Fruit fly (Drosophila melanogaster) whole organism, embryonic: ENCODE measurements around the gene CG14655.

ENCODE experiments used
- Asciz ChIP-seq: fragments of 200-800 bp; sonication (Bioruptor generic); optimal IDR thresholded peaks from 2 replicates; lab custom pipeline; 2017; ENCODE audit warnings: missing biosample characterization, mild to moderate bottlenecking, missing genetic modification characterization, missing genetic modification reagents
- B-H1 ChIP-seq: fragments of 200-800 bp; sonication (Bioruptor generic); IDR thresholded peaks from 3 replicates; pipeline ENCODE4 v1.3.6; 2022; ENCODE audit warnings: missing biosample characterization, missing genetic modification characterization
- B-H2 ChIP-seq: fragments of 200-800 bp; sonication (Bioruptor generic); optimal IDR thresholded peaks from 2 replicates; lab custom pipeline; 2018; ENCODE audit warnings: missing biosample characterization, mild to moderate bottlenecking, missing genetic modification characterization
- Bdp1 ChIP-seq: fragments of 200-800 bp; sonication (Bioruptor generic); optimal IDR thresholded peaks from 3 replicates; lab custom pipeline; 2016; ENCODE audit warnings: missing biosample characterization, missing genetic modification characterization
- CG10321 ChIP-seq: fragments of 200-800 bp; sonication (Bioruptor generic); IDR thresholded peaks from 2 replicates; pipeline ENCODE4 v1.3.6; 2022; ENCODE audit warnings: missing biosample characterization, missing genetic modification characterization
- CG12744 ChIP-seq: fragments of 200-800 bp; sonication (Bioruptor generic); optimal IDR thresholded peaks from 2 replicates; lab custom pipeline; 2016; ENCODE audit warnings: missing biosample characterization, missing genetic modification characterization
- CG14441 ChIP-seq: fragments of 200-800 bp; sonication (Bioruptor generic); IDR thresholded peaks from 2 replicates; pipeline ENCODE4 v1.3.6; 2022; ENCODE audit warnings: missing biosample characterization, missing genetic modification characterization
- CG15479 ChIP-seq: fragments of 200-800 bp; sonication (Bioruptor generic); optimal IDR thresholded peaks from 3 replicates; lab custom pipeline; 2019; ENCODE audit warnings: missing biosample characterization, mild to moderate bottlenecking, missing genetic modification characterization, moderate library complexity
- CG16779 ChIP-seq: fragments of 200-800 bp; sonication (Bioruptor generic); IDR thresholded peaks from 2 replicates; pipeline ENCODE4 v1.3.6; 2022; ENCODE audit warnings: missing biosample characterization, missing genetic modification characterization
- CG17186 ChIP-seq: fragments of 200-800 bp; sonication (Bioruptor generic); optimal IDR thresholded peaks from 3 replicates; lab custom pipeline; 2017; ENCODE audit warnings: missing biosample characterization, missing genetic modification reagents, missing genetic modification characterization
- CG17328 ChIP-seq: fragments of 200-800 bp; sonication (Bioruptor generic); IDR thresholded peaks from 2 replicates; pipeline ENCODE4 v1.3.6; 2022; ENCODE audit warnings: missing biosample characterization, missing genetic modification characterization
- CG18476 ChIP-seq: fragments of 200-800 bp; sonication (Bioruptor generic); optimal IDR thresholded peaks from 2 replicates; lab custom pipeline; 2016; ENCODE audit warnings: missing biosample characterization, mild to moderate bottlenecking, missing genetic modification characterization
- CG2678 ChIP-seq: fragments of 200-800 bp; sonication (Bioruptor generic); optimal IDR thresholded peaks from 3 replicates; lab custom pipeline; 2019; ENCODE audit warnings: missing biosample characterization, mild to moderate bottlenecking, missing genetic modification characterization, moderate library complexity
- CG31365 ChIP-seq: fragments of 200-800 bp; sonication (Bioruptor generic); optimal IDR thresholded peaks from 2 replicates; lab custom pipeline; 2018; ENCODE audit warnings: missing biosample characterization, mild to moderate bottlenecking, missing genetic modification characterization
- CG3838 ChIP-seq: fragments of 200-800 bp; sonication (Bioruptor generic); optimal IDR thresholded peaks from 3 replicates; lab custom pipeline; 2016; ENCODE audit warnings: missing biosample characterization, missing genetic modification characterization
- CG42726 ChIP-seq: fragments of 200-800 bp; sonication (Bioruptor generic); IDR thresholded peaks from 2 replicates; pipeline ENCODE4 v1.3.6; 2022; ENCODE audit warnings: missing biosample characterization, missing genetic modification characterization; ENCODE audit not compliant: partially characterized antibody
- CG5180 ChIP-seq: fragments of 200-800 bp; sonication (Bioruptor generic); optimal IDR thresholded peaks from 3 replicates; lab custom pipeline; 2017; ENCODE audit warnings: missing biosample characterization, missing genetic modification characterization, mild to moderate bottlenecking, moderate library complexity, missing genetic modification reagents
- CG7271 ChIP-seq: fragments of 200-800 bp; sonication (Bioruptor generic); optimal IDR thresholded peaks from 2 replicates; lab custom pipeline; 2018; ENCODE audit warnings: missing biosample characterization, mild to moderate bottlenecking, missing genetic modification characterization, moderate library complexity
- CG7963 ChIP-seq: fragments of 200-800 bp; sonication (Bioruptor generic); IDR thresholded peaks from 3 replicates; pipeline ENCODE4 v1.3.6; 2022; ENCODE audit warnings: missing biosample characterization, missing genetic modification characterization; ENCODE audit not compliant: partially characterized antibody
- CG8281 ChIP-seq: fragments of 200-800 bp; sonication (Bioruptor generic); optimal IDR thresholded peaks from 2 replicates; lab custom pipeline; 2018; ENCODE audit warnings: missing biosample characterization, mild to moderate bottlenecking, missing genetic modification characterization, moderate library complexity
- CkIIα-i1 ChIP-seq: fragments of 200-800 bp; sonication (Bioruptor generic); IDR thresholded peaks from 2 replicates; pipeline ENCODE4 v1.3.6; 2022; ENCODE audit warnings: missing biosample characterization, missing genetic modification characterization
- Eip74EF ChIP-seq, 2 experiments: fragments of 200-800 bp in 1 of 2; fragments of >200 bp in 1 of 2; sonication (Bioruptor generic) in 1 of 2; optimal IDR thresholded peaks; 2 replicates each; lab custom pipeline; 2017 to 2019; ENCODE audit warnings: missing biosample characterization in 2 of 2, missing genetic modification characterization in 2 of 2, mild to moderate bottlenecking in 1 of 2, moderate library complexity in 1 of 2
- Elba2 ChIP-seq: fragments of 200-800 bp; sonication (Bioruptor generic); optimal IDR thresholded peaks from 3 replicates; lab custom pipeline; 2016; ENCODE audit warnings: missing biosample characterization, missing genetic modification characterization
- H2.0 ChIP-seq: fragments of 200-800 bp; sonication (Bioruptor generic); IDR thresholded peaks from 2 replicates; pipeline ENCODE4 v1.3.6; 2022; ENCODE audit warnings: missing biosample characterization, missing genetic modification characterization
- Hr3 ChIP-seq: fragments of 200-800 bp; sonication (Bioruptor generic); optimal IDR thresholded peaks from 3 replicates; lab custom pipeline; 2016; ENCODE audit warnings: missing biosample characterization, missing genetic modification characterization
- Lim3 ChIP-seq: fragments of 200-800 bp; sonication (Bioruptor generic); IDR thresholded peaks from 2 replicates; pipeline ENCODE4 v1.3.6; 2022; ENCODE audit warnings: missing biosample characterization, missing genetic modification characterization
- Mad ChIP-seq: fragments of 200-800 bp; sonication (Bioruptor generic); optimal IDR thresholded peaks from 2 replicates; lab custom pipeline; 2016; ENCODE audit warnings: missing biosample characterization, missing genetic modification characterization
- Ptx1 ChIP-seq: fragments of 200-800 bp; sonication (Bioruptor generic); IDR thresholded peaks from 2 replicates; pipeline ENCODE4 v1.3.6; 2022; ENCODE audit warnings: missing biosample characterization, missing genetic modification characterization
- Sry-δ ChIP-seq: fragments of 200-800 bp; sonication (Bioruptor generic); optimal IDR thresholded peaks from 2 replicates; lab custom pipeline; 2016; ENCODE audit warnings: missing biosample characterization, missing genetic modification characterization
- Vsx1 ChIP-seq: fragments of 200-800 bp; sonication (Bioruptor generic); optimal IDR thresholded peaks from 2 replicates; lab custom pipeline; 2017; ENCODE audit warnings: missing biosample characterization, mild to moderate bottlenecking, missing genetic modification characterization, missing genetic modification reagents
- abd-A ChIP-seq: fragments of 200-800 bp; sonication (Bioruptor generic); optimal IDR thresholded peaks from 3 replicates; lab custom pipeline; 2019; ENCODE audit warnings: missing biosample characterization, mild to moderate bottlenecking, missing genetic modification characterization, moderate library complexity
- aop ChIP-seq: fragments of 200-800 bp; sonication (Bioruptor generic); IDR thresholded peaks from 2 replicates; pipeline ENCODE4 v1.3.6; 2022; ENCODE audit warnings: missing biosample characterization, missing genetic modification characterization
- dan ChIP-seq: fragments of 200-800 bp; sonication (Bioruptor generic); IDR thresholded peaks from 2 replicates; pipeline ENCODE4 v1.3.6; 2022; ENCODE audit warnings: missing biosample characterization, missing genetic modification characterization
- dmrt11E ChIP-seq: fragments of 200-800 bp; sonication (Bioruptor generic); optimal IDR thresholded peaks from 3 replicates; lab custom pipeline; 2018; ENCODE audit warnings: missing biosample characterization, mild to moderate bottlenecking, missing genetic modification characterization, moderate library complexity
- ewg ChIP-seq: fragments of 200-800 bp; sonication (Bioruptor generic); optimal IDR thresholded peaks from 3 replicates; lab custom pipeline; 2017; ENCODE audit warnings: mild to moderate bottlenecking, missing biosample characterization, missing genetic modification reagents, missing genetic modification characterization
- exex ChIP-seq: fragments of 200-800 bp; sonication (Bioruptor generic); optimal IDR thresholded peaks from 4 replicates; lab custom pipeline; 2018; ENCODE audit warnings: missing biosample characterization, mild to moderate bottlenecking, missing genetic modification characterization, moderate library complexity
- grn ChIP-seq: fragments of 200-800 bp; sonication (Bioruptor generic); optimal IDR thresholded peaks from 3 replicates; lab custom pipeline; 2017; ENCODE audit warnings: missing biosample characterization, missing genetic modification characterization
- h ChIP-seq: fragments of >200 bp; optimal IDR thresholded peaks from 2 replicates; lab custom pipeline; 2017
- hb ChIP-seq: fragments of 200-800 bp; sonication (Bioruptor generic); IDR thresholded peaks from 3 replicates; pipeline ENCODE4 v1.3.6; 2022; ENCODE audit warnings: missing biosample characterization, missing genetic modification characterization; ENCODE audit not compliant: partially characterized antibody
- her ChIP-seq: fragments of 200-800 bp; sonication (Bioruptor generic); optimal IDR thresholded peaks from 2 replicates; lab custom pipeline; 2016; ENCODE audit warnings: missing biosample characterization, missing genetic modification characterization
- kay ChIP-seq: fragments of 200-800 bp; sonication (Bioruptor generic); optimal IDR thresholded peaks from 2 replicates; lab custom pipeline; 2016; ENCODE audit warnings: missing biosample characterization, missing genetic modification characterization
- mirr ChIP-seq: fragments of 200-800 bp; sonication (Bioruptor generic); optimal IDR thresholded peaks from 3 replicates; lab custom pipeline; 2018; ENCODE audit warnings: missing biosample characterization, mild to moderate bottlenecking, missing genetic modification characterization
- pzg ChIP-seq: fragments of 200-800 bp; sonication (Bioruptor generic); optimal IDR thresholded peaks from 3 replicates; lab custom pipeline; 2018; ENCODE audit warnings: missing biosample characterization, mild to moderate bottlenecking, missing genetic modification characterization, moderate library complexity
- row ChIP-seq: fragments of 200-800 bp; sonication (Bioruptor generic); IDR thresholded peaks from 3 replicates; pipeline ENCODE4 v1.3.6; 2022; ENCODE audit warnings: missing biosample characterization, missing genetic modification characterization
- salm ChIP-seq: fragments of 200-800 bp; sonication (Bioruptor generic); optimal IDR thresholded peaks from 2 replicates; lab custom pipeline; 2018; ENCODE audit warnings: missing biosample characterization, mild to moderate bottlenecking, missing genetic modification characterization
- sc ChIP-seq, 3 experiments: fragments of >200 bp in 2 of 3; fragments of 200-800 bp in 1 of 3; sonication (Bioruptor generic) in 1 of 3; optimal IDR thresholded peaks; 2 replicates in 2 of 3; 3 replicates in 1 of 3; lab custom pipeline; 2017; ENCODE audit warnings: mild to moderate bottlenecking in 1 of 3, missing biosample characterization in 1 of 3, missing genetic modification characterization in 1 of 3, missing genetic modification reagents in 1 of 3
- sd ChIP-seq: fragments of 200-800 bp; sonication (Bioruptor generic); optimal IDR thresholded peaks from 3 replicates; lab custom pipeline; 2018; ENCODE audit warnings: missing biosample characterization, mild to moderate bottlenecking, missing genetic modification characterization, moderate library complexity
- sug ChIP-seq: fragments of 200-800 bp; optimal IDR thresholded peaks from 2 replicates; lab custom pipeline; 2019; ENCODE audit warnings: missing biosample characterization, mild to moderate bottlenecking, missing genetic modification characterization, moderate library complexity
- tup ChIP-seq: fragments of 200-800 bp; sonication (Bioruptor generic); optimal IDR thresholded peaks from 2 replicates; lab custom pipeline; 2016; ENCODE audit warnings: missing biosample characterization, mild to moderate bottlenecking, missing genetic modification characterization, moderate library complexity
- zen ChIP-seq: fragments of 200-800 bp; sonication (Bioruptor generic); optimal IDR thresholded peaks from 3 replicates; lab custom pipeline; 2018; ENCODE audit warnings: missing biosample characterization, mild to moderate bottlenecking, missing genetic modification characterization, moderate library complexity

CG14655 gene

DNA sequence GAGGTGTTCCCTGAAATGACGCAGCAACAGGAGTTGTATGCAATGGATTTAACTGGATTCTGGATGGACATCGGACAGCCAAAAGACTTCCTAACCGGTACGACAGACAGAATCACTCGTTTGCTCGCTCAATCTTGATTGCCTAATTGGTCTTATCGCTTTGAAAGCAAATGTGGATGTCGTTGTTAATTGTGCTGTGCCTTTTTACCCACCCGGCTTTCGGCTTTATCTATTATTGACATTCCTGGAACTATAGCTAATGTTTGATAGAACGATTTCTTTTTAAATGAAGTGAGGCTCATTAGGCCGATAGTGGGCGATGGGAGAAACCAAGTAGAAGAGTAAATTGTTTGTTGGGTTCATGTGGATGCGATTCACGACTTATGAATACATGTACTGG is 34.6 kb upstream of the CG14655 start:
- TF ChIP-seq CG7271 (no peak), CG15479 (GFP tag; lab: Kevin White, UChicago) (peak; percentile 13), mirr (GFP tag; lab: Kevin White, UChicago) (peak; percentile 62), CG10321 (GFP tag; lab: Robert Waterston, UW) (no peak), exex (tag; lab: Kevin White, UChicago) (peak; percentile 96), Asciz (GFP tag; lab: Kevin White, UChicago) (no peak), CG42726 (GFP tag; lab: Robert Waterston, UW) (no peak), her (GFP tag; lab: Kevin White, UChicago) (no peak), CG18476 (GFP tag; lab: Kevin White, UChicago) (no peak), Ptx1 (GFP tag; lab: Robert Waterston, UW) (no peak), CG14441 (GFP tag; lab: Robert Waterston, UW) (no peak), CG8281 (no peak), CkIIα-i1 (GFP tag; lab: Robert Waterston, UW) (no peak), Vsx1 (peak; percentile 46), sug (tag; lab: Kevin White, UChicago) (peak; percentile 14), CG16779 (GFP tag; lab: Robert Waterston, UW) (no peak), CG7963 (GFP tag; lab: Robert Waterston, UW) (no peak), row (no peak), sd (tag; lab: Kevin White, UChicago) (peak; percentile 87), dmrt11E (tag; lab: Kevin White, UChicago) (no peak), Sry-δ (GFP tag; lab: Kevin White, UChicago) (no peak), B-H1 (GFP tag; lab: Robert Waterston, UW) (no peak), tup (GFP tag; lab: Kevin White, UChicago) (no peak), grn (GFP tag; lab: Kevin White, UChicago) (peak; percentile 84)

DNA sequence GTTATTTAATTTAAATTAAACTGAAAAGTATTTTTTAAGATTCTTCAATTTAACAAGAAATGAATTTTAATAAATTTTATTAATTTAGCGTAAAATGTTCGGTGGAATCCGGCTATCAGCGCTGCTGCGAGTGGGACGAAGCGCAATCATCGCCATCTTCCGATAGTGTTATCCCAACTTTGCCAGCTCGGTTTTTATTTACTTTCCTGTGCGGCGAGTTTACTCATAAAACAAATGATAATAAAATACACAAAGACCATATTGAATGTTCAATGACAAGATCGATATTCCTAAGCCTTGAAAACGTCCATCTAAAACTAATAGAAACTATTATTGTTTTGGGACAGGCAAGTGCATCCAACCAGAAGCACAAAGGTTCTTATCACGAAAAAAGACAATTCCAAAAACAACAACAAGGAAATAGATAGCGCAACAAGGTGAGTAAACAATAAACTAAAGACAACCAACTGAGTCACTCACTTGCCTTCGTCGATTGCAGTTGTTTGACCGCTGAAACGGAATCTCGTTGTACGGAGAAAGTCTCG is 33.1 kb upstream of the CG14655 start:
- no peak for TF ChIP-seq hb (GFP tag; lab: Robert Waterston, UW)
- no peak for TF ChIP-seq Mad (GFP tag; lab: Kevin White, UChicago)
- TF ChIP-seq CG2678 (tag; lab: Kevin White, UChicago): no peak
- TF ChIP-seq Elba2: no peak
- peak; percentile 29 for TF ChIP-seq Bdp1 (GFP tag; lab: Kevin White, UChicago)
- peak in 1 of 2 experiments; percentile 95 for TF ChIP-seq Eip74EF (GFP tag; optimal IDR thresholded peaks at IDR 0.05; lab: Kevin White, UChicago)
- no peak for TF ChIP-seq CG5180 (GFP tag; lab: Kevin White, UChicago)
- TF ChIP-seq h (lab: Kevin White, UChicago): no peak
- peak; percentile 68 for TF ChIP-seq salm (tag; lab: Kevin White, UChicago)
- no peak for TF ChIP-seq sc (optimal IDR thresholded peaks at IDR 0.05; lab: Kevin White, UChicago)
- peak; percentile 79 for TF ChIP-seq sc (GFP tag; optimal IDR thresholded peaks at IDR 0.05; lab: Kevin White, UChicago)
- TF ChIP-seq kay: peak; percentile 71
- peak; percentile 50 for TF ChIP-seq pzg
- TF ChIP-seq Hr3 (GFP tag; lab: Kevin White, UChicago): peak; percentile 55
- TF ChIP-seq aop (GFP tag; lab: Robert Waterston, UW): no peak
- no peak for TF ChIP-seq dan
- TF ChIP-seq Lim3 (GFP tag; lab: Robert Waterston, UW): no peak
- TF ChIP-seq abd-A (tag; lab: Kevin White, UChicago): no peak
- peak; percentile 50 for TF ChIP-seq CG31365 (tag; lab: Kevin White, UChicago)
- TF ChIP-seq CG17186 (GFP tag; lab: Kevin White, UChicago): no peak
- no peak for TF ChIP-seq CG17328 (GFP tag; lab: Robert Waterston, UW)
- TF ChIP-seq H2.0 (GFP tag; lab: Robert Waterston, UW): peak; percentile 53; the same call in 1 of the 2 replicates
- peak; percentile 53 for TF ChIP-seq CG12744 (GFP tag; lab: Kevin White, UChicago)
- peak; percentile 58 for TF ChIP-seq zen (tag; lab: Kevin White, UChicago)
- TF ChIP-seq CG3838: no peak
- peak; percentile 25 for TF ChIP-seq ewg (GFP tag; lab: Kevin White, UChicago)
- peak; percentile 48 for TF ChIP-seq B-H2 (GFP tag; lab: Kevin White, UChicago)
